Worm (Caenorhabditis elegans) whole organism, late embryonic: Measurements from ENCODE around the gene metl-6.

Experiments
- K09A11.1 ChIP-seq: sonication (generic microtip); optimal IDR thresholded peaks from 2 replicates; lab custom pipeline; 2017; ENCODE audit warnings: antibody characterized with exemption, mild to moderate bottlenecking, missing genetic modification characterization, missing compliant biosample characterization; ENCODE audit not compliant: insufficient read depth
- fkh-10 ChIP-seq: fragments of 150-350 bp; optimal IDR thresholded peaks from 2 replicates; lab custom pipeline; 2014; ENCODE audit warnings: missing biosample characterization, missing genetic modification reagents, missing genetic modification characterization
- nhr-11 ChIP-seq: fragments of 150-350 bp; optimal IDR thresholded peaks from 2 replicates; lab custom pipeline; 2014; ENCODE audit warnings: missing biosample characterization, missing genetic modification characterization

- TF ChIP-seq nhr-11, result no peak
- TF ChIP-seq K09A11.1 (tag; lab: Kevin White, UChicago), result no peak
- TF ChIP-seq fkh-10 (GFP tag; lab: Kevin White, UChicago), result no peak
These were observed 37.7 kb upstream of the metl-6 start for ce11 chrIII:3959206-3959605.
